Fruit fly (Drosophila melanogaster) whole organism, embryonic: ENCODE data around the gene EloB.

Experiments
- CG10209 ChIP-seq: fragments of 200-800 bp; sonication (Bioruptor generic); optimal IDR thresholded peaks from 3 replicates; lab custom pipeline; 2017; ENCODE audit warnings: missing biosample characterization, mild to moderate bottlenecking, missing genetic modification characterization, missing genetic modification reagents
- CG10267 ChIP-seq: fragments of 200-800 bp; sonication (Bioruptor generic); optimal IDR thresholded peaks from 2 replicates; lab custom pipeline; 2018; ENCODE audit warnings: missing biosample characterization, mild to moderate bottlenecking, missing genetic modification characterization, moderate library complexity
- CG11093 ChIP-seq: fragments of 200-800 bp; sonication (Bioruptor generic); IDR thresholded peaks from 3 replicates; pipeline ENCODE4 v1.3.6; 2022; ENCODE audit warnings: missing biosample characterization, missing genetic modification characterization
- CG11398 ChIP-seq: fragments of 200-800 bp; sonication (Bioruptor generic); optimal IDR thresholded peaks from 2 replicates; lab custom pipeline; 2016; ENCODE audit warnings: missing biosample characterization, missing genetic modification characterization
- CG12659 ChIP-seq: fragments of 200-800 bp; sonication (Bioruptor generic); optimal IDR thresholded peaks from 3 replicates; lab custom pipeline; 2017; ENCODE audit warnings: mild to moderate bottlenecking, missing biosample characterization, missing genetic modification reagents, missing genetic modification characterization
- CG13424 ChIP-seq: fragments of 200-800 bp; sonication (Bioruptor generic); optimal IDR thresholded peaks from 2 replicates; lab custom pipeline; 2019; ENCODE audit warnings: missing biosample characterization, mild to moderate bottlenecking, missing genetic modification characterization, moderate library complexity
- CG13775 ChIP-seq: fragments of 200-800 bp; sonication (Bioruptor generic); optimal IDR thresholded peaks from 3 replicates; lab custom pipeline; 2017; ENCODE audit warnings: missing biosample characterization, mild to moderate bottlenecking, missing genetic modification characterization
- CG1529 ChIP-seq: fragments of 200-800 bp; sonication (Bioruptor generic); optimal IDR thresholded peaks from 3 replicates; lab custom pipeline; 2018; ENCODE audit warnings: missing biosample characterization, missing genetic modification characterization
- CG15601 ChIP-seq: fragments of 200-800 bp; sonication (Bioruptor generic); optimal IDR thresholded peaks from 3 replicates; lab custom pipeline; 2019; ENCODE audit warnings: missing biosample characterization, mild to moderate bottlenecking, missing genetic modification characterization, moderate library complexity
- CG16813 ChIP-seq: fragments of 200-800 bp; sonication (Bioruptor generic); IDR thresholded peaks from 3 replicates; pipeline ENCODE4 v1.3.6; 2022; ENCODE audit warnings: missing biosample characterization, missing genetic modification characterization; ENCODE audit not compliant: partially characterized antibody
- CG1832 ChIP-seq: fragments of 200-800 bp; sonication (Bioruptor generic); optimal IDR thresholded peaks from 2 replicates; lab custom pipeline; 2017; ENCODE audit warnings: missing biosample characterization, mild to moderate bottlenecking, missing genetic modification characterization, inconsistent platforms
- CG18599 ChIP-seq: fragments of 200-800 bp; sonication (Bioruptor generic); optimal IDR thresholded peaks from 3 replicates; lab custom pipeline; 2017; ENCODE audit warnings: missing biosample characterization, missing genetic modification characterization, mild to moderate bottlenecking, moderate library complexity, missing genetic modification reagents
- CG18764 ChIP-seq: fragments of 200-800 bp; sonication (Bioruptor generic); optimal IDR thresholded peaks from 3 replicates; lab custom pipeline; 2016; ENCODE audit warnings: missing biosample characterization, missing genetic modification characterization
- CG2889 ChIP-seq: fragments of 200-800 bp; sonication (Bioruptor generic); IDR thresholded peaks from 3 replicates; pipeline ENCODE4 v1.3.6; 2022; ENCODE audit warnings: missing biosample characterization, missing genetic modification characterization
- CG32772 ChIP-seq: fragments of 200-800 bp; sonication (Bioruptor generic); IDR thresholded peaks from 2 replicates; pipeline ENCODE4 v1.3.6; 2022; ENCODE audit warnings: missing biosample characterization, missing genetic modification characterization
- CG34224 ChIP-seq: fragments of 200-800 bp; sonication (Bioruptor generic); IDR thresholded peaks from 3 replicates; pipeline ENCODE4 v1.3.6; 2022; ENCODE audit warnings: missing biosample characterization, missing genetic modification characterization; ENCODE audit not compliant: partially characterized antibody
- CG4730 ChIP-seq: fragments of 200-800 bp; sonication (Bioruptor generic); IDR thresholded peaks from 2 replicates; pipeline ENCODE4 v1.3.6; 2022; ENCODE audit warnings: missing biosample characterization, missing genetic modification characterization
- CG6254 ChIP-seq: fragments of 200-800 bp; sonication (Bioruptor generic); optimal IDR thresholded peaks from 3 replicates; lab custom pipeline; 2017; ENCODE audit warnings: mild to moderate bottlenecking, missing biosample characterization, missing genetic modification reagents, missing genetic modification characterization
- CG9932 ChIP-seq: fragments of 200-800 bp; sonication (Bioruptor generic); IDR thresholded peaks from 2 replicates; pipeline ENCODE4 v1.3.6; 2022; ENCODE audit warnings: missing biosample characterization, missing genetic modification characterization
- Camta ChIP-seq: fragments of 200-800 bp; sonication (Bioruptor generic); optimal IDR thresholded peaks from 2 replicates; lab custom pipeline; 2016; ENCODE audit warnings: missing biosample characterization, missing genetic modification characterization
- CkIIα-i1 ChIP-seq: fragments of 200-800 bp; sonication (Bioruptor generic); IDR thresholded peaks from 2 replicates; pipeline ENCODE4 v1.3.6; 2022; ENCODE audit warnings: missing biosample characterization, missing genetic modification characterization
- Dbx ChIP-seq: fragments of 200-800 bp; sonication (Bioruptor generic); IDR thresholded peaks from 3 replicates; pipeline ENCODE4 v1.3.6; 2022; ENCODE audit warnings: missing biosample characterization, missing genetic modification characterization
- Doc2 ChIP-seq: fragments of 200-800 bp; sonication (Bioruptor generic); IDR thresholded peaks from 2 replicates; pipeline ENCODE4 v1.3.6; 2022; ENCODE audit warnings: missing biosample characterization, missing genetic modification characterization
- Elba2 ChIP-seq: fragments of 200-800 bp; sonication (Bioruptor generic); optimal IDR thresholded peaks from 3 replicates; lab custom pipeline; 2016; ENCODE audit warnings: missing biosample characterization, missing genetic modification characterization
- Fer2 ChIP-seq: fragments of 200-800 bp; sonication (Bioruptor generic); optimal IDR thresholded peaks from 2 replicates; lab custom pipeline; 2018; ENCODE audit warnings: missing biosample characterization, mild to moderate bottlenecking, missing genetic modification characterization, moderate library complexity
- HLHmδ ChIP-seq: fragments of 200-800 bp; sonication (Bioruptor generic); optimal IDR thresholded peaks from 2 replicates; lab custom pipeline; 2018; ENCODE audit warnings: missing biosample characterization, mild to moderate bottlenecking, missing genetic modification characterization, moderate library complexity
- Hmx ChIP-seq: fragments of 200-800 bp; sonication (Bioruptor generic); optimal IDR thresholded peaks from 2 replicates; lab custom pipeline; 2016; ENCODE audit warnings: missing biosample characterization, missing genetic modification characterization
- MTF-1 ChIP-seq: fragments of 200-800 bp; sonication (Bioruptor generic); optimal IDR thresholded peaks from 2 replicates; lab custom pipeline; 2018; ENCODE audit warnings: missing biosample characterization, mild to moderate bottlenecking, missing genetic modification characterization, borderline replicate concordance
- Scr ChIP-seq: fragments of 200-800 bp; sonication (Bioruptor generic); IDR thresholded peaks from 2 replicates; pipeline ENCODE4 v1.3.6; 2022; ENCODE audit warnings: missing biosample characterization, missing genetic modification characterization; ENCODE audit not compliant: partially characterized antibody
- Sin3A ChIP-seq: fragments of >200 bp; optimal IDR thresholded peaks from 2 replicates; lab custom pipeline; 2018
- Xbp1 ChIP-seq: fragments of 200-800 bp; sonication (Bioruptor generic); optimal IDR thresholded peaks from 3 replicates; lab custom pipeline; 2016; ENCODE audit warnings: missing biosample characterization, mild to moderate bottlenecking, missing genetic modification characterization
- al ChIP-seq: fragments of 200-800 bp; sonication (Bioruptor generic); IDR thresholded peaks from 2 replicates; pipeline ENCODE4 v1.3.6; 2022; ENCODE audit warnings: missing biosample characterization, missing genetic modification characterization
- aop ChIP-seq: fragments of 200-800 bp; sonication (Bioruptor generic); IDR thresholded peaks from 2 replicates; pipeline ENCODE4 v1.3.6; 2022; ENCODE audit warnings: missing biosample characterization, missing genetic modification characterization
- ato ChIP-seq: fragments of 200-800 bp; sonication (Bioruptor generic); IDR thresholded peaks from 2 replicates; pipeline ENCODE4 v1.3.6; 2022; ENCODE audit warnings: missing biosample characterization, missing genetic modification characterization; ENCODE audit not compliant: partially characterized antibody
- corto ChIP-seq: fragments of 200-800 bp; sonication (Bioruptor generic); optimal IDR thresholded peaks from 2 replicates; lab custom pipeline; 2016; ENCODE audit warnings: missing biosample characterization, mild to moderate bottlenecking, missing genetic modification characterization, moderate library complexity
- crc ChIP-seq: fragments of 200-800 bp; sonication (Bioruptor generic); optimal IDR thresholded peaks from 2 replicates; lab custom pipeline; 2016; ENCODE audit warnings: missing biosample characterization, missing genetic modification characterization
- croc ChIP-seq: fragments of 200-800 bp; sonication (Bioruptor generic); conservative IDR thresholded peaks from 3 replicates; pipeline ENCODE4 v1.3.6; 2022; ENCODE audit warnings: missing biosample characterization, missing genetic modification characterization
- dysf ChIP-seq: fragments of 200-800 bp; sonication (Bioruptor generic); IDR thresholded peaks from 3 replicates; pipeline ENCODE4 v1.3.6; 2022; ENCODE audit warnings: missing biosample characterization, missing genetic modification characterization
- ewg ChIP-seq: fragments of 200-800 bp; sonication (Bioruptor generic); optimal IDR thresholded peaks from 3 replicates; lab custom pipeline; 2017; ENCODE audit warnings: mild to moderate bottlenecking, missing biosample characterization, missing genetic modification reagents, missing genetic modification characterization
- gcm ChIP-seq: fragments of 200-800 bp; sonication (Bioruptor generic); optimal IDR thresholded peaks from 2 replicates; lab custom pipeline; 2019; ENCODE audit warnings: missing biosample characterization, mild to moderate bottlenecking, missing genetic modification characterization, moderate library complexity
- ham ChIP-seq: fragments of 200-800 bp; sonication (Bioruptor generic); IDR thresholded peaks from 2 replicates; pipeline ENCODE4 v1.3.6; 2022; ENCODE audit warnings: missing biosample characterization, missing genetic modification characterization
- jing ChIP-seq: fragments of 200-800 bp; sonication (Bioruptor generic); optimal IDR thresholded peaks from 2 replicates; lab custom pipeline; 2018; ENCODE audit warnings: missing biosample characterization, mild to moderate bottlenecking, missing genetic modification characterization
- kah ChIP-seq: fragments of 200-800 bp; sonication (Bioruptor generic); optimal IDR thresholded peaks from 2 replicates; lab custom pipeline; 2018; ENCODE audit warnings: missing biosample characterization, mild to moderate bottlenecking, missing genetic modification characterization
- mirr ChIP-seq: fragments of 200-800 bp; sonication (Bioruptor generic); optimal IDR thresholded peaks from 3 replicates; lab custom pipeline; 2018; ENCODE audit warnings: missing biosample characterization, mild to moderate bottlenecking, missing genetic modification characterization
- pan ChIP-seq, 4 experiments: fragments of >200 bp in 3 of 4; fragments of 200-800 bp in 1 of 4; sonication (Bioruptor generic) in 1 of 4; optimal IDR thresholded peaks in 3 of 4; IDR thresholded peaks in 1 of 4; 2 replicates each; pipeline versions ENCODE4 v1.3.6 to Lab custom; 2017 to 2022; ENCODE audit warnings: missing biosample characterization in 2 of 4, missing genetic modification characterization in 2 of 4, mixed read lengths in 1 of 4
- rib ChIP-seq: fragments of 200-800 bp; sonication (Bioruptor generic); IDR thresholded peaks from 2 replicates; pipeline ENCODE4 v1.3.6; 2022; ENCODE audit warnings: missing biosample characterization, missing genetic modification characterization
- slou ChIP-seq: fragments of 200-800 bp; sonication (Bioruptor generic); optimal IDR thresholded peaks from 3 replicates; lab custom pipeline; 2016; ENCODE audit warnings: missing biosample characterization, missing genetic modification characterization
- sug ChIP-seq: fragments of 200-800 bp; optimal IDR thresholded peaks from 2 replicates; lab custom pipeline; 2019; ENCODE audit warnings: missing biosample characterization, mild to moderate bottlenecking, missing genetic modification characterization, moderate library complexity

EloB gene

dm6 chr3R:20549855-20550603 is 29.6 kb downstream of the EloB start (continued):
- peak; percentile 82 for TF ChIP-seq CG32772
- TF ChIP-seq Camta, result no peak
- TF ChIP-seq ham (GFP tag; lab: Robert Waterston, UW), result 0 out of 2 replicates have a peak, but pooled peaks have one; percentile 8
- TF ChIP-seq slou, result peak; percentile 20
- TF ChIP-seq aop (GFP tag; lab: Robert Waterston, UW), result no peak
- no peak for TF ChIP-seq crc (GFP tag; lab: Kevin White, UChicago)
- TF ChIP-seq Xbp1 (GFP tag; lab: Kevin White, UChicago), result peak; percentile 84
- 0 out of 2 replicates have a peak, but pooled peaks have one; percentile 6 for TF ChIP-seq Doc2 (GFP tag; lab: Robert Waterston, UW)
- TF ChIP-seq mirr (GFP tag; lab: Kevin White, UChicago), result peak; percentile 93
- no peak for TF ChIP-seq CG16813
- TF ChIP-seq sug (tag; lab: Kevin White, UChicago), result peak; percentile 87
- peak; percentile 83 for TF ChIP-seq CG10267 (tag; lab: Kevin White, UChicago)
- TF ChIP-seq CG34224, result no peak
- TF ChIP-seq CG11398 (GFP tag; lab: Kevin White, UChicago), result no peak
- TF ChIP-seq Dbx (GFP tag; lab: Robert Waterston, UW), result peak; percentile 90
- TF ChIP-seq Elba2 (GFP tag; lab: Kevin White, UChicago), result no peak
- no peak for TF ChIP-seq Sin3A (lab: Kevin White, UChicago)
- TF ChIP-seq CG4730, result peak; percentile 81
- peak; percentile 85 for TF ChIP-seq gcm (GFP tag; lab: Kevin White, UChicago)
- peak; percentile 79 for TF ChIP-seq croc (GFP tag; lab: Robert Waterston, UW)
- peak; percentile 78 for TF ChIP-seq CG9932 (GFP tag; lab: Robert Waterston, UW)
- peak; percentile 75 for TF ChIP-seq al
- TF ChIP-seq CG12659, result peak; percentile 85
- TF ChIP-seq CG15601 (tag; lab: Kevin White, UChicago), result peak; percentile 78
- peak; percentile 68 for TF ChIP-seq ewg (GFP tag; lab: Kevin White, UChicago)
- TF ChIP-seq rib (GFP tag; lab: Robert Waterston, UW), result peak; percentile 79
- no peak for TF ChIP-seq ato
- peak; percentile 78 for TF ChIP-seq Fer2 (tag; lab: Kevin White, UChicago)
- peak; percentile 90 for TF ChIP-seq CG13424 (tag; lab: Kevin White, UChicago)
- peak; percentile 90 for TF ChIP-seq dysf
- TF ChIP-seq Scr (GFP tag; lab: Robert Waterston, UW), result no peak
- TF ChIP-seq kah (GFP tag; lab: Kevin White, UChicago), result peak; percentile 61
- peak; percentile 81 for TF ChIP-seq CG13775 (GFP tag; lab: Kevin White, UChicago)
- TF ChIP-seq CG18599 (GFP tag; lab: Kevin White, UChicago), result peak; percentile 92
- TF ChIP-seq CkIIα-i1 (GFP tag; lab: Robert Waterston, UW), result no peak
- peak; percentile 43 for TF ChIP-seq MTF-1 (GFP tag; lab: Kevin White, UChicago)
- peak; percentile 67; the same call in 2 of the 3 replicates for TF ChIP-seq CG11093 (GFP tag; lab: Robert Waterston, UW)
- TF ChIP-seq corto (GFP tag; lab: Kevin White, UChicago), result peak; percentile 90
- TF ChIP-seq pan (optimal IDR thresholded peaks at IDR 0.05; lab: Kevin White, UChicago), result no peak
- TF ChIP-seq pan (GFP tag; optimal IDR thresholded peaks at IDR 0.05 in 1 of 2, IDR thresholded peaks at IDR 0.05 in 1 of 2), result peak in 1 of 2 experiments; percentile 77
- peak; percentile 74 for TF ChIP-seq jing (GFP tag; lab: Kevin White, UChicago)
- TF ChIP-seq CG6254 (GFP tag; lab: Kevin White, UChicago), result peak; percentile 82
- peak; percentile 66 for TF ChIP-seq CG18764 (GFP tag; lab: Kevin White, UChicago)
- TF ChIP-seq CG1529 (GFP tag; lab: Kevin White, UChicago), result peak; percentile 77
- TF ChIP-seq CG2889 (GFP tag; lab: Robert Waterston, UW), result peak; percentile 73
- TF ChIP-seq HLHmδ (GFP tag; lab: Kevin White, UChicago), result no peak
- TF ChIP-seq CG10209 (GFP tag; lab: Kevin White, UChicago), result peak; percentile 86
- no peak for TF ChIP-seq Hmx
- TF ChIP-seq CG1832 (GFP tag; lab: Kevin White, UChicago), result no peak
